Fruit fly (Drosophila melanogaster): ENCODE measurements around the gene CHKov2.
A peak's percentile ranks its signal among the peaks of the same experiment; 100 is the strongest.

Gene CHKov2

dm6 chr3R:25279796-25280350 is 51.1 kb downstream of the CHKov2 start, which contains the start of gene CG10514 (continued):
- TF ChIP-seq ci (GFP tag; IDR thresholded peaks at IDR 0.05) (no peak), ATbp (GFP tag; optimal IDR thresholded peaks at IDR 0.05) (peak; percentile 6), CG6254 (GFP tag; optimal IDR thresholded peaks at IDR 0.05) (no peak)

All from whole organism, embryonic.